Fruit fly (Drosophila melanogaster) whole organism, embryonic: ENCODE measurements around the gene CG13297.
"Not testable (repeated sequence)": the region's sequence is repeated elsewhere in the genome, so short reads cannot be mapped to it uniquely, and the experiment has no call there.

ENCODE experiments used
- CG16863 ChIP-seq: fragments of 200-800 bp; sonication (Bioruptor generic); optimal IDR thresholded peaks from 3 replicates; lab custom pipeline; 2016; ENCODE audit warnings: missing biosample characterization, missing genetic modification characterization
- CG34376 ChIP-seq: fragments of 200-800 bp; sonication (Bioruptor generic); optimal IDR thresholded peaks from 2 replicates; lab custom pipeline; 2018; ENCODE audit warnings: missing biosample characterization, mild to moderate bottlenecking, missing genetic modification characterization
- CG3995 ChIP-seq: fragments of 200-800 bp; sonication (Bioruptor generic); optimal IDR thresholded peaks from 3 replicates; lab custom pipeline; 2016; ENCODE audit warnings: missing biosample characterization, missing genetic modification characterization
- CG8478 ChIP-seq: fragments of >200 bp; optimal IDR thresholded peaks from 2 replicates; lab custom pipeline; 2018
- CG9932 ChIP-seq: fragments of 200-800 bp; sonication (Bioruptor generic); IDR thresholded peaks from 2 replicates; pipeline ENCODE4 v1.3.6; 2022; ENCODE audit warnings: missing biosample characterization, missing genetic modification characterization
- Tbp ChIP-seq: fragments of >200 bp; optimal IDR thresholded peaks from 2 replicates; lab custom pipeline; 2018; ENCODE audit warnings: missing biosample characterization, missing genetic modification characterization
- aop ChIP-seq: fragments of 200-800 bp; sonication (Bioruptor generic); IDR thresholded peaks from 2 replicates; pipeline ENCODE4 v1.3.6; 2022; ENCODE audit warnings: missing biosample characterization, missing genetic modification characterization
- cwo ChIP-seq: fragments of 200-800 bp; sonication (Bioruptor generic); optimal IDR thresholded peaks from 3 replicates; lab custom pipeline; 2017; ENCODE audit warnings: missing biosample characterization, missing genetic modification characterization, mild to moderate bottlenecking, moderate library complexity, missing genetic modification reagents
- sima ChIP-seq: fragments of 200-800 bp; sonication (Bioruptor generic); optimal IDR thresholded peaks from 2 replicates; lab custom pipeline; 2016; ENCODE audit warnings: missing biosample characterization, missing genetic modification characterization
- stwl ChIP-seq: fragments of 200-800 bp; sonication (Bioruptor generic); optimal IDR thresholded peaks from 3 replicates; lab custom pipeline; 2018; ENCODE audit warnings: missing biosample characterization, mild to moderate bottlenecking, missing genetic modification characterization, moderate library complexity
- toy ChIP-seq: fragments of 200-800 bp; sonication (Bioruptor generic); IDR thresholded peaks from 2 replicates; pipeline ENCODE4 v1.3.6; 2022; ENCODE audit warnings: missing biosample characterization, missing genetic modification characterization
- unpg ChIP-seq: fragments of 200-800 bp; sonication (Bioruptor generic); optimal IDR thresholded peaks from 3 replicates; lab custom pipeline; 2018; ENCODE audit warnings: missing biosample characterization, mild to moderate bottlenecking, missing genetic modification characterization, moderate library complexity

DNA sequence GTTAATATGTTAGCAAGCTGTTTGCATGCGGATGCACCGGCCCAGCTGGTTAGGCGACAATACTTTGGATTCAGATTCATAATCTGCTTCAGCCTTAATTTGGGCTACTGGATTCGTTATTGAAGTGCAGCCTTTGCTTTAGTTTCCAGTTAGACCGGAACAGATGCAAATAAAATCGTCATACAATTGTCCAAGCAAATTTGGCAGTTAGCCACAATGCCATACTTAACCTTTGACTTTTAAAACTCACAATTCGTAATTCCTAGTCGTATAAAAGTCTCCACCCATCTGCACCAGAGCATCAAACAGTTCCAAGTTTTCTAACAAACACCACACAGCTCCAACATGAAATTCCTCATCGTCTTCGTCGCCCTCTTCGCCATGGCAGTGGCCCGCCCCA, 7.9 kb downstream of the CG13297 start, which contains the start of gene Lcp65Ab1:
- not testable (repeated sequence) for TF ChIP-seq cwo; CG16863 (GFP tag; lab: Kevin White, UChicago); CG34376; CG9932 (GFP tag; lab: Robert Waterston, UW); Tbp (GFP tag; lab: Kevin White, UChicago); toy (GFP tag; lab: Robert Waterston, UW); aop (GFP tag; lab: Robert Waterston, UW); sima (GFP tag; lab: Kevin White, UChicago); CG3995 (GFP tag; lab: Kevin White, UChicago); unpg (GFP tag; lab: Kevin White, UChicago); stwl (tag; lab: Kevin White, UChicago); CG8478 (lab: Kevin White, UChicago)
